Worm (Caenorhabditis elegans) whole organism, L3 larva: ENCODE data around the gene npr-20.

Experiments
- ZK546.5 ChIP-seq: sonication (generic microtip); optimal IDR thresholded peaks from 2 replicates; lab custom pipeline; 2017; ENCODE audit warnings: missing biosample characterization, missing genetic modification characterization
- ceh-16 ChIP-seq: sonication (generic microtip); optimal IDR thresholded peaks from 2 replicates; lab custom pipeline; 2017; ENCODE audit warnings: missing biosample characterization, missing genetic modification characterization
- ceh-28 ChIP-seq: fragments of 150-350 bp; optimal IDR thresholded peaks from 2 replicates; lab custom pipeline; 2014; ENCODE audit warnings: missing biosample characterization, missing genetic modification reagents, missing genetic modification characterization
- daf-12 ChIP-seq: fragments of 150-350 bp; optimal IDR thresholded peaks from 2 replicates; lab custom pipeline; 2014; ENCODE audit warnings: missing biosample characterization, missing genetic modification reagents, missing genetic modification characterization
- egl-5 ChIP-seq: fragments of 150-350 bp; optimal IDR thresholded peaks from 2 replicates; lab custom pipeline; 2017; ENCODE audit warnings: missing biosample characterization, missing genetic modification reagents, missing genetic modification characterization, inconsistent platforms
- elt-1 ChIP-seq: fragments of 150-350 bp; optimal IDR thresholded peaks from 2 replicates; lab custom pipeline; 2014; ENCODE audit warnings: missing biosample characterization, missing genetic modification characterization
- elt-2 ChIP-seq: sonication (generic microtip); optimal IDR thresholded peaks from 2 replicates; lab custom pipeline; 2016; ENCODE audit warnings: missing genetic modification reagents, mild to moderate bottlenecking, missing genetic modification characterization, missing compliant biosample characterization
- elt-3 ChIP-seq, 3 experiments: fragments of 150-350 bp in 1 of 3; sonication (generic microtip) in 2 of 3; optimal IDR thresholded peaks; 2 replicates in 2 of 3; 4 replicates in 1 of 3; lab custom pipeline; 2014 to 2017; ENCODE audit warnings: missing biosample characterization in 3 of 3, missing genetic modification characterization in 3 of 3
- eor-1 ChIP-seq, 2 experiments: fragments of 150-350 bp; optimal IDR thresholded peaks; 2 replicates each; lab custom pipeline; 2014 to 2018; ENCODE audit warnings: missing biosample characterization in 2 of 2, missing genetic modification characterization in 2 of 2
- fkh-10 ChIP-seq: sonication (generic microtip); optimal IDR thresholded peaks from 2 replicates; lab custom pipeline; 2017; ENCODE audit warnings: missing biosample characterization, missing genetic modification reagents, missing genetic modification characterization
- fkh-2 ChIP-seq: fragments of 150-350 bp; optimal IDR thresholded peaks from 2 replicates; lab custom pipeline; 2014; ENCODE audit warnings: missing biosample characterization, missing genetic modification reagents, missing genetic modification characterization
- fos-1 ChIP-seq: fragments of 150-350 bp; optimal IDR thresholded peaks from 2 replicates; lab custom pipeline; 2014; ENCODE audit warnings: missing biosample characterization, missing genetic modification characterization
- hmg-11 ChIP-seq: sonication (generic microtip); optimal IDR thresholded peaks from 2 replicates; lab custom pipeline; 2016; ENCODE audit warnings: missing genetic modification characterization, missing compliant biosample characterization
- jun-1 ChIP-seq: fragments of 150-350 bp; optimal IDR thresholded peaks from 2 replicates; lab custom pipeline; 2014; ENCODE audit warnings: missing biosample characterization, missing genetic modification reagents, missing genetic modification characterization
- lin-15B ChIP-seq: fragments of 150-350 bp; optimal IDR thresholded peaks from 2 replicates; lab custom pipeline; 2014; ENCODE audit warnings: missing biosample characterization, missing genetic modification characterization
- lsy-12 ChIP-seq: sonication (generic microtip); optimal IDR thresholded peaks from 2 replicates; lab custom pipeline; 2016; ENCODE audit warnings: mild to moderate bottlenecking, missing genetic modification characterization, missing compliant biosample characterization
- mdl-1 ChIP-seq: fragments of 150-350 bp; optimal IDR thresholded peaks from 2 replicates; lab custom pipeline; 2014; ENCODE audit warnings: missing biosample characterization, missing genetic modification characterization
- nhr-11 ChIP-seq: fragments of 150-350 bp; optimal IDR thresholded peaks from 2 replicates; lab custom pipeline; 2014; ENCODE audit warnings: missing biosample characterization, missing genetic modification characterization
- nhr-12 ChIP-seq: fragments of 150-350 bp; optimal IDR thresholded peaks from 2 replicates; lab custom pipeline; 2014; ENCODE audit warnings: missing biosample characterization, missing genetic modification characterization
- nhr-23 ChIP-seq: fragments of 150-350 bp; optimal IDR thresholded peaks from 2 replicates; lab custom pipeline; 2014; ENCODE audit warnings: missing biosample characterization, missing genetic modification reagents, missing genetic modification characterization
- nhr-25 ChIP-seq: sonication (generic microtip); optimal IDR thresholded peaks from 2 replicates; lab custom pipeline; 2017; ENCODE audit warnings: missing biosample characterization, missing genetic modification characterization
- nhr-67 ChIP-seq: fragments of 150-350 bp; optimal IDR thresholded peaks from 2 replicates; lab custom pipeline; 2014; ENCODE audit warnings: missing biosample characterization, missing genetic modification characterization
- nhr-76 ChIP-seq: fragments of 150-350 bp; sonication (generic microtip); optimal IDR thresholded peaks from 5 replicates; lab custom pipeline; 2014; ENCODE audit warnings: missing biosample characterization, missing genetic modification characterization
- nhr-77 ChIP-seq: fragments of 150-350 bp; optimal IDR thresholded peaks from 2 replicates; lab custom pipeline; 2014; ENCODE audit warnings: missing biosample characterization, missing genetic modification characterization
- pha-4 ChIP-seq: fragments of 150-350 bp; optimal IDR thresholded peaks from 2 replicates; lab custom pipeline; 2014; ENCODE audit warnings: missing biosample characterization, missing genetic modification reagents, missing genetic modification characterization
- pqm-1 ChIP-seq: fragments of 150-350 bp; optimal IDR thresholded peaks from 2 replicates; lab custom pipeline; 2017; ENCODE audit warnings: missing biosample characterization, missing genetic modification characterization, inconsistent platforms
- sea-2 ChIP-seq: fragments of 150-350 bp; sonication (generic microtip); optimal IDR thresholded peaks from 4 replicates; lab custom pipeline; 2014; ENCODE audit warnings: missing biosample characterization, missing genetic modification reagents, missing genetic modification characterization
- skn-1 ChIP-seq: fragments of 150-350 bp; optimal IDR thresholded peaks from 2 replicates; lab custom pipeline; 2014; ENCODE audit warnings: missing biosample characterization, missing genetic modification characterization
- snpc-4 ChIP-seq: fragments of 150-350 bp; optimal IDR thresholded peaks from 2 replicates; lab custom pipeline; 2014; ENCODE audit warnings: missing biosample characterization, missing genetic modification characterization
- tbx-2 ChIP-seq: sonication (generic microtip); optimal IDR thresholded peaks from 2 replicates; lab custom pipeline; 2016; ENCODE audit warnings: mild to moderate bottlenecking, missing genetic modification characterization, missing compliant biosample characterization
- unc-39 ChIP-seq: sonication (generic microtip); optimal IDR thresholded peaks from 4 replicates; lab custom pipeline; 2017; ENCODE audit warnings: missing biosample characterization, missing genetic modification characterization
- unc-62 ChIP-seq: fragments of 150-350 bp; sonication (generic microtip); optimal IDR thresholded peaks from 4 replicates; lab custom pipeline; 2014; ENCODE audit warnings: missing biosample characterization, missing genetic modification reagents, missing genetic modification characterization
- ztf-11 ChIP-seq: fragments of 150-350 bp; optimal IDR thresholded peaks from 2 replicates; lab custom pipeline; 2014; ENCODE audit warnings: missing biosample characterization, missing genetic modification characterization
- ztf-4 ChIP-seq: fragments of 150-350 bp; optimal IDR thresholded peaks from 2 replicates; lab custom pipeline; 2014; ENCODE audit warnings: missing biosample characterization, missing genetic modification characterization

npr-20 gene

ce11 chrII:8865078-8865477, at the start of gene npr-20:
Gene npr-20, minus strand, starts transcription at chrII:8865178.
- TF ChIP-seq elt-2 (tag; lab: Kevin White, UChicago) = peak; percentile 10
- no peak for TF ChIP-seq jun-1 (tag; lab: Kevin White, UChicago)

ce11 chrII:8914654-8915053, 49.7 kb upstream of the npr-20 start:
- TF ChIP-seq elt-2 (tag; lab: Kevin White, UChicago) = peak; percentile 8
- TF ChIP-seq pqm-1 (tag; lab: Kevin White, UChicago) = no peak

DNA sequence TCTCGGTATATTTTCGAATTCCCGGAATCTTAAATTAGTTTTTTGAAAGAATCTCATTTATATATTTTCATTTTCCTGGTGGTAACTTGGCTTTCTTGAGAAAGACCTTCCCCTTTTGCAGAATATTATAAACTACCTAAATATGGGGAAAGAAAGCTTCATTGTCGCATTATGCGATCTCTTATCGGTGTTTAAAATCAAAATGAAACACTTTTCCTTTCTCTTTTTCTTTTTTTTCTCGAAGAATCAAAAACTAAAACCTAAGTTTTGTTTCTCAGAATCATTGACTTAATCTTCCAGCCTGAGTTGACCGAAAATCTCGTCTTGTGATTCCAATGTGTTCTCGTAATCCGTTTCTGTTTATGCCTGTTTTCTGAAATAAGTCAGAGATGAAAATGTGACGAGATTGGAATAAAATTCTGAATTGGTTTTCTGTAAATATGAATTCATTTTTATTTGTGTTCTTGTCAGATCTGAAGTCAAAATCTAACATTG, 47.6 kb upstream of the npr-20 start:
- TF ChIP-seq nhr-11 (tag; lab: Kevin White, UChicago) (no peak), elt-1 (tag; lab: Kevin White, UChicago) (peak; percentile 95), snpc-4 (tag; lab: Kevin White, UChicago) (no peak), eor-1 (tag; optimal IDR thresholded peaks at IDR 0.05; lab: Kevin White, UChicago) (no peak)

DNA sequence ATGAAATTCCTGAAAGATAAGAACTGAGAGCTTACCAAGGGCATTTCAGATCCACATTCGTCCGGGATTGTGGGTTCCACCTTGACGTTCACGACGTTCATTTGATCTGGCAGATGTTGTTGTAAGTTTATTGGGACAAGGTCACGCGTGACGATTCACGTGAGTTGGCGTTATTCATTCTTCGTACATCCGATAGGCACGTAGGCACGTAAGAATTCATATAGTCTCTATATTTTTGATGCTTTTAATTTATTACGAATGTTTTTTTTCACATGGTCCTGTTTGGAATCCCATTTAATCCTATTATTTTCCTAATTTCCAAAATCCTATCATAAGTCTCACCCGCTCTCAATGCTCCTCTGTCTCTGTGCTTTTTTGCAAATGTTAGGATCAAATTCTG, 47.0 kb upstream of the npr-20 start, which contains the start of gene B0457.4:
Gene B0457.4 (minus strand): TSS at position 101 of the 400 bp plus-strand sequence.
- TF ChIP-seq nhr-25 (no peak), ceh-28 (no peak), unc-62 (no peak), fkh-10 (GFP tag; lab: Kevin White, UChicago) (no peak)

ce11 chrII:8903871-8904270, 38.9 kb upstream of the npr-20 start:
- TF ChIP-seq nhr-11 (tag; lab: Kevin White, UChicago) = no peak
- TF ChIP-seq, all 47 proteins: peak for 0

DNA sequence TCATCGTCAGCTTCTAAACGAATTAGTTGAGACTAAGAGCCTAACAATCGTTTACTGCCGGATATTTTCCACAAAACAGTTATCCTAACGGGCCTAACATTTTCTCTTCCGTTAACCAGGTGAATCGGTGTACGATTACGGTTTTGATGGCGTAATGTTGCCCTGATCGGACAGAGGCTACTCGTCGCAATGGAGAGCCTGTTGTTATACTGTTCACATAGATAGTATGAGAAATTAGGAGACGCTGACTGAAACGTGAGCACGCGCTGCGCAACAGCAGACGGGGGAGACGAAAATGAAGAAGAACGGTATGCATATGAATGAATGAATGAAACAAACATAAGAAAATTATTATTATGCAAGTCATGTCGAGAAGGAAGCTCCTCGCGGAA, 34.4 kb upstream of the npr-20 start:
- no peak for TF ChIP-seq nhr-23 (tag; lab: Kevin White, UChicago)
- no peak for TF ChIP-seq ztf-11
- TF ChIP-seq ztf-4 (tag; lab: Kevin White, UChicago) = no peak

ce11 chrII:8898582-8899356, 33.8 kb upstream of the npr-20 start:
- TF ChIP-seq tbx-2 (tag; lab: Kevin White, UChicago) = no peak
- TF ChIP-seq nhr-12 (tag; lab: Kevin White, UChicago) = no peak
- no peak for TF ChIP-seq lin-15B
- TF ChIP-seq sea-2 (GFP tag; lab: Kevin White, UChicago) = no peak
- TF ChIP-seq skn-1 (tag; lab: Kevin White, UChicago) = no peak
- TF ChIP-seq ZK546.5 (tag; lab: Kevin White, UChicago) = no peak

ce11 chrII:8897244-8897643, 32.3 kb upstream of the npr-20 start:
- no peak for TF ChIP-seq fkh-2 (tag; lab: Kevin White, UChicago)
- TF ChIP-seq pha-4 (tag; lab: Kevin White, UChicago) = no peak
- TF ChIP-seq daf-12 = no peak
- TF ChIP-seq jun-1 (tag; lab: Kevin White, UChicago) = no peak
- TF ChIP-seq nhr-67 (tag; lab: Kevin White, UChicago) = no peak
- TF ChIP-seq mdl-1 (tag; lab: Kevin White, UChicago) = no peak
- no peak for TF ChIP-seq fkh-10 (GFP tag; lab: Kevin White, UChicago)
- TF ChIP-seq egl-5 = no peak

DNA sequence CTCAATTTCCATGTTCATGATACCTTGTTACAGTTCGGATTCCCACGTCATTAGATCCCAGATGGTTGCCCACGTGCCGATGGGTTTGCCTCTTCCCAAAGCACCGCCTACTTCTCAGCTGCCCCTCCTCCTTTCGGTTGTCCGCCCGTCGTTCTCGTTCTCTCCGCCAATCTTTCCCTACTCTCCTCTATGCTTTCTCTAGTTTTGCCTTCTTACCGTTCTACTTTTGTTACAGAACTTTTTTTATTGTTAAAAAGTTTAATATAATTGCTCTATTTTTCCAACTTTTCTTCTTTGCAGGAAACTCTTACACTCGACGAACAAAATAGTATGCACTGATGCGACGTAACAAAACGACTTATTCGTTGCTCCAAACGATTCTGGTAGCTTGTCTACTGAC, 31.6 kb upstream of the npr-20 start, which contains the start of gene lat-1:
Gene lat-1 (plus strand): TSS at position 301 of the 400 bp plus-strand sequence.
- TF ChIP-seq ZK546.5 (tag; lab: Kevin White, UChicago) (no peak), unc-39 (no peak), nhr-76 (tag; lab: Kevin White, UChicago) (no peak), fkh-10 (GFP tag; lab: Kevin White, UChicago) (no peak), elt-3 (tag; optimal IDR thresholded peaks at IDR 0.05; lab: Kevin White, UChicago) (no peak), lin-15B (no peak), skn-1 (tag; lab: Kevin White, UChicago) (no peak), lsy-12 (tag; lab: Kevin White, UChicago) (no peak), nhr-67 (tag; lab: Kevin White, UChicago) (no peak), hmg-11 (tag; lab: Kevin White, UChicago) (no peak), tbx-2 (tag; lab: Kevin White, UChicago) (no peak), ztf-11 (no peak), egl-5 (no peak), ceh-16 (tag; lab: Kevin White, UChicago) (no peak), ztf-4 (tag; lab: Kevin White, UChicago) (no peak), eor-1 (tag; optimal IDR thresholded peaks at IDR 0.05; lab: Kevin White, UChicago) (no peak), nhr-23 (tag; lab: Kevin White, UChicago) (no peak), nhr-77 (no peak), fos-1 (tag; lab: Kevin White, UChicago) (no peak)
- TF ChIP-seq, all 47 proteins: peak for 0
